Worm (Caenorhabditis elegans): ENCODE data around the gene oac-30.

DNA sequence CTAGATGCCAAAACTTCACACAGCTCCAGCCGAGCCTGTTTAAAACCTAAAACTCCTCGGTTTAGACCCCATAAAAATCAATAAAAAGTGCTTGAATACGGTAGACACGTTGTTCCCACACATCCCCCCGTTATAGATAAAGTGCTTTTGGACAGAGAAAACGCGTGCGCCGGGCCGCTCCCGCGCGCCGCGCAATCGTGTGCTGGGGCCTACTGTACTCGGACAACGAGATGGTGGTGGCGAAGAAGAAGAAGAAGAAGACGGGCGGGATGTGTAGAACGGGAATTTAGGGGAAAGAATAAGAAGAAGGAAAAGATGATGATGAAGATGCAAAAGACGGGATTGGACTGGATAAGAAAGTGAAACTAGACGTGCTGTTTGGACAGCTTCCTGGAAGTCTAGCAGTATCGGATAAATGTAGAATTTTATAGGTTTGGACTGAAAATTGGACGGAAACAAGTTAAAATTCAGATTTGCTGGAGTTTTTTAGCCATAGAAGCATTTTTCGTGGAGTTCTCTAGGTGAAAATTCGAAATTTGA is 22.2 kb downstream of the oac-30 start:
- TF ChIP-seq tbx-11 (GFP tag; IDR thresholded peaks at IDR 0.05), result no peak
- TF ChIP-seq sea-1 (GFP tag; conservative IDR thresholded peaks at IDR 0.05), result no peak
- TF ChIP-seq ama-1 (optimal IDR thresholded peaks at IDR 0.05), result no peak
- TF ChIP-seq flt-1 (GFP tag; IDR thresholded peaks at IDR 0.05), result no peak
- TF ChIP-seq tra-4 (tag; optimal IDR thresholded peaks at IDR 0.05), result no peak
- TF ChIP-seq ceh-13 (GFP tag; optimal IDR thresholded peaks at IDR 0.05), result no peak
- TF ChIP-seq hmg-4 (GFP tag; optimal IDR thresholded peaks at IDR 0.05), result peak; percentile 8
- TF ChIP-seq hmbx-1 (tag; optimal IDR thresholded peaks at IDR 0.05), result no peak
- TF ChIP-seq aly-1 (tag; optimal IDR thresholded peaks at IDR 0.05), result no peak
- TF ChIP-seq pes-1 (GFP tag; IDR thresholded peaks at IDR 0.05), result no peak
